Worm (Caenorhabditis elegans) whole organism, L4 larva: ENCODE results near the gene F49C12.5.
"Not testable (repeated sequence)": the region's sequence is repeated elsewhere in the genome, so short reads cannot be mapped to it uniquely, and the experiment has no call there.

Source experiments
- D1046.2 ChIP-seq: fragments of 200-800 bp; sonication (Bioruptor generic); IDR thresholded peaks from 2 replicates; pipeline ENCODE4 v1.3.6; 2022; ENCODE audit warnings: missing genetic modification characterization, missing compliant biosample characterization
- F49E8.2 ChIP-seq: sonication (generic microtip); optimal IDR thresholded peaks from 2 replicates; lab custom pipeline; 2016; ENCODE audit warnings: missing compliant biosample characterization, mild to moderate bottlenecking, missing genetic modification characterization, borderline replicate concordance
- R02D3.7 ChIP-seq: fragments of 150-350 bp; sonication (generic microtip); optimal IDR thresholded peaks from 3 replicates; lab custom pipeline; 2014; ENCODE audit warnings: missing biosample characterization, missing genetic modification characterization
- T20F7.1 ChIP-seq: fragments of 200-800 bp; sonication (Bioruptor generic); optimal IDR thresholded peaks from 2 replicates; lab custom pipeline; 2018; ENCODE audit warnings: mild to moderate bottlenecking, missing genetic modification characterization, missing compliant biosample characterization
- T26A8.4 ChIP-seq: fragments of 200-800 bp; sonication (Bioruptor generic); IDR thresholded peaks from 2 replicates; pipeline ENCODE4 v1.3.6; 2022; ENCODE audit warnings: missing genetic modification characterization, missing compliant biosample characterization
- Y48G9A.11 ChIP-seq: fragments of 200-800 bp; sonication (Bioruptor generic); IDR thresholded peaks from 2 replicates; pipeline ENCODE4 v1.3.6; 2022; ENCODE audit warnings: missing genetic modification reagents, missing genetic modification characterization, missing compliant biosample characterization
- Y5F2A.4 ChIP-seq: fragments of 200-800 bp; sonication (Bioruptor generic); optimal IDR thresholded peaks from 2 replicates; lab custom pipeline; 2018; ENCODE audit warnings: mild to moderate bottlenecking, missing genetic modification characterization, missing compliant biosample characterization
- aha-1 ChIP-seq: fragments of 150-350 bp; peaks from one replicate; lab custom pipeline; 2014; ENCODE audit warnings: missing biosample characterization, missing genetic modification characterization
- ama-1 ChIP-seq: fragments of 150-350 bp; optimal IDR thresholded peaks from 2 replicates; lab custom pipeline; 2014; ENCODE audit warnings: inconsistent platforms, mixed read lengths
- ceh-28 ChIP-seq: fragments of 150-350 bp; optimal IDR thresholded peaks from 2 replicates; lab custom pipeline; 2014; ENCODE audit warnings: missing biosample characterization, missing genetic modification reagents, missing genetic modification characterization
- ceh-82 ChIP-seq: sonication (generic microtip); optimal IDR thresholded peaks from 2 replicates; lab custom pipeline; 2017; ENCODE audit warnings: missing biosample characterization, missing genetic modification characterization
- ces-1 ChIP-seq: fragments of 150-350 bp; sonication (generic microtip); optimal IDR thresholded peaks from 4 replicates; lab custom pipeline; 2014; ENCODE audit warnings: missing biosample characterization, missing genetic modification reagents, missing genetic modification characterization
- daf-19 ChIP-seq: fragments of 200-800 bp; sonication (Bioruptor generic); conservative IDR thresholded peaks from 2 replicates; pipeline ENCODE4 v1.3.6; 2022; ENCODE audit warnings: missing genetic modification characterization, missing compliant biosample characterization
- dmd-8 ChIP-seq: fragments of 200-800 bp; sonication (Bioruptor generic); IDR thresholded peaks from 2 replicates; pipeline ENCODE4 v1.3.6; 2022; ENCODE audit warnings: missing genetic modification characterization, missing compliant biosample characterization
- dve-1 ChIP-seq: sonication (generic microtip); optimal IDR thresholded peaks from 2 replicates; lab custom pipeline; 2017; ENCODE audit warnings: antibody characterized with exemption, mild to moderate bottlenecking, missing genetic modification characterization, missing compliant biosample characterization; ENCODE audit not compliant: insufficient read depth
- egl-27 ChIP-seq: sonication (generic microtip); optimal IDR thresholded peaks from 3 replicates; lab custom pipeline; 2017; ENCODE audit warnings: missing biosample characterization, missing genetic modification reagents, missing genetic modification characterization
- fkh-10 ChIP-seq: fragments of 150-350 bp; optimal IDR thresholded peaks from 2 replicates; lab custom pipeline; 2014; ENCODE audit warnings: missing biosample characterization, missing genetic modification reagents, missing genetic modification characterization
- hmg-1.1 ChIP-seq: fragments of 200-800 bp; sonication (Bioruptor generic); IDR thresholded peaks from 2 replicates; pipeline ENCODE4 v1.3.6; 2022; ENCODE audit warnings: missing genetic modification reagents, missing genetic modification characterization, missing compliant biosample characterization
- jun-1 ChIP-seq: fragments of 150-350 bp; optimal IDR thresholded peaks from 2 replicates; lab custom pipeline; 2014; ENCODE audit warnings: missing biosample characterization, missing genetic modification reagents, missing genetic modification characterization
- lin-39 ChIP-seq: fragments of 150-350 bp; optimal IDR thresholded peaks from 2 replicates; lab custom pipeline; 2014; ENCODE audit warnings: missing biosample characterization, missing genetic modification reagents, missing genetic modification characterization
- lsy-2 ChIP-seq, 2 experiments: fragments of 150-350 bp in 1 of 2; sonication (generic microtip) in 1 of 2; optimal IDR thresholded peaks; 2 replicates each; lab custom pipeline; 2014 to 2017; ENCODE audit warnings: missing biosample characterization in 2 of 2, missing genetic modification characterization in 2 of 2
- mdt-29 ChIP-seq: fragments of 200-800 bp; sonication (Bioruptor generic); IDR thresholded peaks from 2 replicates; pipeline ENCODE4 v1.3.6; 2022; ENCODE audit warnings: missing genetic modification reagents, missing genetic modification characterization, missing compliant biosample characterization
- mep-1 ChIP-seq: fragments of 150-350 bp; sonication (generic microtip); optimal IDR thresholded peaks from 3 replicates; lab custom pipeline; 2014; ENCODE audit warnings: missing biosample characterization, missing genetic modification characterization
- nhr-41 ChIP-seq: fragments of 200-800 bp; sonication (Bioruptor generic); IDR thresholded peaks from 2 replicates; pipeline ENCODE4 v1.3.6; 2022; ENCODE audit warnings: missing genetic modification reagents, missing genetic modification characterization, missing compliant biosample characterization
- nhr-48 ChIP-seq: sonication (generic microtip); optimal IDR thresholded peaks from 2 replicates; lab custom pipeline; 2016; ENCODE audit warnings: mild to moderate bottlenecking, missing genetic modification characterization, missing compliant biosample characterization
- nhr-6 ChIP-seq: fragments of 150-350 bp; optimal IDR thresholded peaks from 2 replicates; lab custom pipeline; 2014; ENCODE audit warnings: missing biosample characterization, missing genetic modification characterization
- nhr-77 ChIP-seq: fragments of 150-350 bp; optimal IDR thresholded peaks from 2 replicates; lab custom pipeline; 2014; ENCODE audit warnings: missing biosample characterization, missing genetic modification characterization
- rbr-2 ChIP-seq: sonication (generic microtip); optimal IDR thresholded peaks from 2 replicates; lab custom pipeline; 2016; ENCODE audit warnings: missing genotype, missing genetic modification characterization, missing compliant biosample characterization
- set-16 ChIP-seq: fragments of 200-800 bp; sonication (Bioruptor generic); IDR thresholded peaks from 2 replicates; pipeline ENCODE4 v1.3.6; 2022; ENCODE audit warnings: missing genetic modification reagents, missing genetic modification characterization, missing compliant biosample characterization
- unc-39 ChIP-seq: sonication (generic microtip); optimal IDR thresholded peaks from 2 replicates; lab custom pipeline; 2017; ENCODE audit warnings: missing biosample characterization, missing genetic modification characterization
- unc-62 ChIP-seq, 3 experiments: fragments of 150-350 bp in 1 of 3; sonication (generic microtip); optimal IDR thresholded peaks in 2 of 3; peaks in 1 of 3; 1 replicate in 1 of 3; 2 replicates in 2 of 3; lab custom pipeline; 2014 to 2017; ENCODE audit warnings: missing biosample characterization in 3 of 3, missing genetic modification characterization in 3 of 3, missing genetic modification reagents in 3 of 3, missing genotype in 1 of 3
- zag-1 ChIP-seq: fragments of 150-350 bp; optimal IDR thresholded peaks from 2 replicates; lab custom pipeline; 2014; ENCODE audit warnings: missing biosample characterization, missing genetic modification characterization

The F49C12.5 gene

DNA sequence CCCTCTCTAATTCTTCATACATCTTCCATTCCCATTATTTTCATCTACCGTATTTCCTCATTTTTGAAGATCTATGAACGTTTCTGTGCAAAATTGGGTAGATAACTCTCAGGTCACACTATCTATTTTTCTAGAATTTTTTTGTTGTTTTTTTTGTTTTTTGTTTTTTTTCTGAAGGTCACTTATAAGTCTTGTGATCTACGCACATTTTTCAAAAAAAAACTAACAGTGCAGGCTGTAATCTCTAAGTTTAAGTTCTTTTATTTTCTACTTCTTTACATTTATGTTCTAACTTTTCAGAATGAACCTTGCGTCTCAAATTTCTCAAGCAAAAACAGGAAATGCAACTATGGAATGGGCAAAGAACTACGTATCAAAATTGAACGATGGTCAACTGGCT is 34.9 kb upstream of the F49C12.5 start, which contains the start of gene flh-3 (continued):
- no peak for TF ChIP-seq nhr-48 (tag; lab: Kevin White, UChicago)
- no peak for TF ChIP-seq set-16 (GFP tag; lab: Robert Waterston, UW)
- no peak for TF ChIP-seq mep-1 (tag; lab: Kevin White, UChicago)
- TF ChIP-seq nhr-6 (tag; lab: Kevin White, UChicago): no peak
- TF ChIP-seq ceh-28: no peak
- TF ChIP-seq, all 104 proteins: peak for 0

DNA sequence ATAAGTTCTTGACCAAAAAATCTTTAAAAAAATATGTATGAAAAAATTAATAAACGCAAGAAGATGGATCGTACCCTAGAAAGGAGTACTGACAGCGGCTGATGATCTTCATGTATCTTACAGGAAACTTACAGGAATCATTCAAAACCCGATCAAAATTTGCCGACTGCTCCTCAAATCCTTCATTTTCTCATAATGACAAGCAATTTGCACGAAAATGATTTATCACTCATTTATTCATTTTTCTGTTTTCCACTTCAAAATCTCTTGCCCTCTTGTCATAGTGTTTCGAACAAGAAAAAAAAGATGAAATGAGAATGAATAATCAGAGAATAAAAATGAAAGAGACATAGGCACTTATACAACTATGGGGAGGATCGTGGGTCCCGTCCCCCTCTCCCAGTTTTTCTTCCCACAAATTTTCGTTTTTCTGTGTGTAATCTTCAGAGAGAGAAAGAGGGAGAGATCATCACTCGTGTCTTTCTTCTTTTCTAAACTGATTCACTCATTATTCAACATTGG is 30.6 kb upstream of the F49C12.5 start, which contains the start of gene nmy-3:
Gene nmy-3, plus strand, starts transcription at position 472 of the 522 bp plus-strand sequence.
- TF ChIP-seq unc-62 (GFP tag; optimal IDR thresholded peaks at IDR 0.05 in 1 of 2; lab: Kevin White, UChicago): peak in 1 of 2 experiments; percentile 91
- TF ChIP-seq unc-62 (tag; optimal IDR thresholded peaks at IDR 0.05; lab: Kevin White, UChicago): no peak
- TF ChIP-seq lsy-2 (tag; optimal IDR thresholded peaks at IDR 0.05; lab: Kevin White, UChicago): no peak
- no peak for TF ChIP-seq ceh-28
- no peak for TF ChIP-seq daf-19
- TF ChIP-seq, all 104 proteins: peak for 1

ce11 chrIV:9286305-9286704 is 18.4 kb upstream of the F49C12.5 start, which contains the start of gene nhr-267:
Gene nhr-267 (minus strand): TSS chrIV:9286405.
- TF ChIP-seq ceh-82 (tag; lab: Kevin White, UChicago); nhr-77; nhr-41: not testable (repeated sequence)
- TF ChIP-seq, all 104 proteins: peak for 0; not testable (repeated sequence) for 104

DNA sequence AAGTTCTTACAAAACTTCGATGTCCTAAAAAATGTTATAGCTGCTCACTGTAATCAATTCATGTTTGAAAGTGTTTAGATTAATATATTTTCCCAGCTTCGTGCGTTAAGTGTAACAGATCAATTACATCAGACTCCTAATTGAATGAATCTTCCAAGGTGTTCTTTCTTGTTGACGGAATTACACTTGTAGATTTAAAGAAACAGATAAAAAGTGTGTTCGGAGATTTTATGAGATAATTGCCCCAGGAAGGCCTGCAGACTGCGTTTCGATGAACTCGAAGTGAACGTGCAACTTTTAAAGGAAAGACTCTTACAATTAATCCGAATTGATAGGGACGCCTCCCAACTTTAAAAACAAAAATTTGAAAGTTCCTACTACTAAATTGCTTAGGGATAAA is 15.1 kb upstream of the F49C12.5 start:
- TF ChIP-seq hmg-1.1 (GFP tag; lab: Robert Waterston, UW): no peak
- no peak for TF ChIP-seq Y48G9A.11 (GFP tag; lab: Robert Waterston, UW)
- no peak for TF ChIP-seq T20F7.1
- no peak for TF ChIP-seq lin-39 (tag; lab: Kevin White, UChicago)
- no peak for TF ChIP-seq F49E8.2
- no peak for TF ChIP-seq ama-1 (lab: Kevin White, UChicago)
- no peak for TF ChIP-seq T26A8.4 (GFP tag; lab: Robert Waterston, UW)
- no peak for TF ChIP-seq zag-1 (tag; lab: Kevin White, UChicago)
- TF ChIP-seq dve-1 (tag; lab: Kevin White, UChicago): no peak
- no peak for TF ChIP-seq ces-1
- no peak for TF ChIP-seq ceh-82 (tag; lab: Kevin White, UChicago)
- TF ChIP-seq fkh-10: no peak
- no peak for TF ChIP-seq rbr-2 (tag; lab: Kevin White, UChicago)
- TF ChIP-seq nhr-6 (tag; lab: Kevin White, UChicago): no peak
- no peak for TF ChIP-seq egl-27 (tag; lab: Kevin White, UChicago)
- no peak for TF ChIP-seq unc-39 (tag; lab: Kevin White, UChicago)
- no peak for TF ChIP-seq mdt-29
- no peak for TF ChIP-seq dmd-8 (GFP tag; lab: Robert Waterston, UW)
- no peak for TF ChIP-seq jun-1
- TF ChIP-seq, all 104 proteins: peak for 0

ce11 chrIV:9293825-9294224 is 10.9 kb upstream of the F49C12.5 start, which contains the start of gene nhr-264:
Gene nhr-264 (minus strand): TSS chrIV:9293925.
- TF ChIP-seq R02D3.7 (tag; lab: Kevin White, UChicago); Y5F2A.4 (GFP tag; lab: Kevin White, UChicago); D1046.2 (GFP tag; lab: Robert Waterston, UW): not testable (repeated sequence)

DNA sequence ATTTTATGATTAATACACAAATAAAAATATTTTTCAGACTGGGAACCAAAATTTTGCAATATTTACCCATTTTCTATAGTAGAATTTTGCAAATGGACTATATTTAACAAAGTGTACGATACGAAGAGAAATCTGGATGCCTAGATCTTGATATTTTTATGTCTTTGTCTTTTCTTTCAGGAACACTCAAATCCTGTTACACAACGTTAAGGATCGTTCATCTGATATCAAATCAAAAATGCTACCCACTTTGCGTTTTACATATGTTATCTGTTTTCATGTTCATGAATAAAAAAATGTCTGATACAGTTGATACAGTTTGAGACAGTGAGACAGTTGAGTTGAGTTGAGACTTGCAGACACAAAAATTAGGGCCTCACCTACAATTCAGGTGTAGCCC is 8.4 kb upstream of the F49C12.5 start, which contains the start of gene F49C12.1:
Gene F49C12.1, minus strand, starts transcription at position 70 of the 400 bp plus-strand sequence.
- TF ChIP-seq dmd-8 (GFP tag; lab: Robert Waterston, UW): no peak
- peak; percentile 51 for TF ChIP-seq aha-1
- TF ChIP-seq unc-62 (GFP tag; optimal IDR thresholded peaks at IDR 0.05 in 1 of 2; lab: Kevin White, UChicago): peak in 1 of 2 experiments; percentile 65
- no peak for TF ChIP-seq unc-62 (tag; optimal IDR thresholded peaks at IDR 0.05; lab: Kevin White, UChicago)
- TF ChIP-seq, all 104 proteins: peak for 2
